Fruit fly (Drosophila melanogaster) whole organism, embryonic: ENCODE data around the gene foxo.

ENCODE experiments used
- Atf-2 ChIP-seq: fragments of 200-800 bp; sonication (Bioruptor generic); optimal IDR thresholded peaks from 2 replicates; lab custom pipeline; 2016; ENCODE audit warnings: missing biosample characterization, missing genetic modification characterization
- B-H2 ChIP-seq: fragments of 200-800 bp; sonication (Bioruptor generic); optimal IDR thresholded peaks from 2 replicates; lab custom pipeline; 2018; ENCODE audit warnings: missing biosample characterization, mild to moderate bottlenecking, missing genetic modification characterization
- CG10267 ChIP-seq: fragments of 200-800 bp; sonication (Bioruptor generic); optimal IDR thresholded peaks from 2 replicates; lab custom pipeline; 2018; ENCODE audit warnings: missing biosample characterization, mild to moderate bottlenecking, missing genetic modification characterization, moderate library complexity
- CG12071 ChIP-seq: fragments of 200-800 bp; sonication (Bioruptor generic); optimal IDR thresholded peaks from 3 replicates; lab custom pipeline; 2018; ENCODE audit warnings: missing biosample characterization, mild to moderate bottlenecking, missing genetic modification characterization
- CG12769 ChIP-seq: fragments of 200-800 bp; sonication (Bioruptor generic); optimal IDR thresholded peaks from 2 replicates; lab custom pipeline; 2019; ENCODE audit warnings: missing biosample characterization, mild to moderate bottlenecking, missing genetic modification characterization, moderate library complexity
- CG14441 ChIP-seq: fragments of 200-800 bp; sonication (Bioruptor generic); IDR thresholded peaks from 2 replicates; pipeline ENCODE4 v1.3.6; 2022; ENCODE audit warnings: missing biosample characterization, missing genetic modification characterization
- CG14965 ChIP-seq: fragments of 200-800 bp; sonication (Bioruptor generic); optimal IDR thresholded peaks from 2 replicates; lab custom pipeline; 2016; ENCODE audit warnings: missing biosample characterization, missing genetic modification characterization, borderline replicate concordance
- CG1603 ChIP-seq: fragments of 200-800 bp; sonication (Bioruptor generic); optimal IDR thresholded peaks from 2 replicates; lab custom pipeline; 2019; ENCODE audit warnings: missing biosample characterization, mild to moderate bottlenecking, missing genetic modification characterization, moderate library complexity
- CG33213 ChIP-seq: fragments of 200-800 bp; sonication (Bioruptor generic); optimal IDR thresholded peaks from 3 replicates; lab custom pipeline; 2016; ENCODE audit warnings: missing biosample characterization, missing genetic modification characterization
- CG3726 ChIP-seq: fragments of 200-800 bp; sonication (Bioruptor generic); IDR thresholded peaks from 3 replicates; pipeline ENCODE4, ENCODE4 v1.3.6; 2022; ENCODE audit warnings: missing biosample characterization, missing genetic modification characterization
- CG43689 ChIP-seq: fragments of 200-800 bp; sonication (Bioruptor generic); IDR thresholded peaks from 2 replicates; pipeline ENCODE4 v1.3.6; 2022; ENCODE audit warnings: missing biosample characterization, missing genetic modification characterization
- CG4707 ChIP-seq: fragments of 200-800 bp; sonication (Bioruptor generic); optimal IDR thresholded peaks from 2 replicates; lab custom pipeline; 2018; ENCODE audit warnings: missing biosample characterization, mild to moderate bottlenecking, missing genetic modification characterization, moderate library complexity
- CG5180 ChIP-seq: fragments of 200-800 bp; sonication (Bioruptor generic); optimal IDR thresholded peaks from 3 replicates; lab custom pipeline; 2017; ENCODE audit warnings: missing biosample characterization, missing genetic modification characterization, mild to moderate bottlenecking, moderate library complexity, missing genetic modification reagents
- CG6175 ChIP-seq: fragments of 200-800 bp; sonication (Bioruptor generic); IDR thresholded peaks from 3 replicates; pipeline ENCODE4 v1.3.6; 2022; ENCODE audit warnings: missing biosample characterization, missing genetic modification characterization
- CG6854 ChIP-seq: fragments of 200-800 bp; sonication (Bioruptor generic); optimal IDR thresholded peaks from 3 replicates; lab custom pipeline; 2017; ENCODE audit warnings: missing biosample characterization, mild to moderate bottlenecking, missing genetic modification characterization
- CG7357 ChIP-seq: fragments of 200-800 bp; sonication (Bioruptor generic); IDR thresholded peaks from 3 replicates; pipeline ENCODE4 v1.3.6; 2022; ENCODE audit warnings: missing biosample characterization, missing genetic modification characterization
- CG7786 ChIP-seq: fragments of 200-800 bp; sonication (Bioruptor generic); optimal IDR thresholded peaks from 2 replicates; lab custom pipeline; 2016; ENCODE audit warnings: missing biosample characterization, missing genetic modification characterization
- CG8281 ChIP-seq: fragments of 200-800 bp; sonication (Bioruptor generic); optimal IDR thresholded peaks from 2 replicates; lab custom pipeline; 2018; ENCODE audit warnings: missing biosample characterization, mild to moderate bottlenecking, missing genetic modification characterization, moderate library complexity
- CG8478 ChIP-seq: fragments of >200 bp; optimal IDR thresholded peaks from 2 replicates; lab custom pipeline; 2018
- CTCF ChIP-seq: fragments of 200-800 bp; sonication (Bioruptor generic); optimal IDR thresholded peaks from 2 replicates; lab custom pipeline; 2017; ENCODE audit warnings: missing biosample characterization, mild to moderate bottlenecking, missing genetic modification characterization, moderate library complexity
- Doc2 ChIP-seq: fragments of 200-800 bp; sonication (Bioruptor generic); IDR thresholded peaks from 2 replicates; pipeline ENCODE4 v1.3.6; 2022; ENCODE audit warnings: missing biosample characterization, missing genetic modification characterization
- Ets97D ChIP-seq: fragments of 200-800 bp; sonication (Bioruptor generic); optimal IDR thresholded peaks from 3 replicates; lab custom pipeline; 2016; ENCODE audit warnings: missing biosample characterization, missing genetic modification characterization
- H2.0 ChIP-seq: fragments of 200-800 bp; sonication (Bioruptor generic); IDR thresholded peaks from 2 replicates; pipeline ENCODE4 v1.3.6; 2022; ENCODE audit warnings: missing biosample characterization, missing genetic modification characterization
- Hey ChIP-seq: fragments of 200-800 bp; sonication (Bioruptor generic); optimal IDR thresholded peaks from 3 replicates; lab custom pipeline; 2018; ENCODE audit warnings: missing biosample characterization, mild to moderate bottlenecking, missing genetic modification characterization
- Hmr ChIP-seq: fragments of 200-800 bp; sonication (Bioruptor generic); optimal IDR thresholded peaks from 3 replicates; lab custom pipeline; 2017; ENCODE audit warnings: mild to moderate bottlenecking, missing biosample characterization, missing genetic modification reagents, missing genetic modification characterization
- Mrtf ChIP-seq: fragments of 200-800 bp; sonication (Bioruptor generic); IDR thresholded peaks from 3 replicates; pipeline ENCODE4 v1.3.6; 2022; ENCODE audit warnings: missing biosample characterization, missing genetic modification characterization
- Nf-YB ChIP-seq: fragments of 200-800 bp; sonication (Bioruptor generic); optimal IDR thresholded peaks from 3 replicates; lab custom pipeline; 2019; ENCODE audit warnings: missing biosample characterization, mild to moderate bottlenecking, missing genetic modification characterization, moderate library complexity
- NfI ChIP-seq: fragments of 200-800 bp; sonication (Bioruptor generic); optimal IDR thresholded peaks from 3 replicates; lab custom pipeline; 2018; ENCODE audit warnings: missing biosample characterization, mild to moderate bottlenecking, missing genetic modification characterization, moderate library complexity
- Oli ChIP-seq: fragments of 200-800 bp; sonication (Bioruptor generic); optimal IDR thresholded peaks from 2 replicates; lab custom pipeline; 2018; ENCODE audit warnings: missing biosample characterization, mild to moderate bottlenecking, missing genetic modification characterization, moderate library complexity
- Opbp ChIP-seq: fragments of 200-800 bp; sonication (Bioruptor generic); IDR thresholded peaks from 3 replicates; pipeline ENCODE4 v1.3.6; 2022; ENCODE audit warnings: missing biosample characterization, missing genetic modification characterization; ENCODE audit not compliant: partially characterized antibody
- Ptx1 ChIP-seq: fragments of 200-800 bp; sonication (Bioruptor generic); IDR thresholded peaks from 2 replicates; pipeline ENCODE4 v1.3.6; 2022; ENCODE audit warnings: missing biosample characterization, missing genetic modification characterization
- Taf1 ChIP-seq: fragments of 200-800 bp; sonication (Bioruptor generic); IDR thresholded peaks from 2 replicates; pipeline ENCODE4 v1.3.6; 2022; ENCODE audit warnings: missing biosample characterization, missing genetic modification characterization
- ac ChIP-seq: fragments of 200-800 bp; sonication (Bioruptor generic); optimal IDR thresholded peaks from 3 replicates; lab custom pipeline; 2017; ENCODE audit warnings: missing biosample characterization, mild to moderate bottlenecking, missing genetic modification characterization
- bab2 ChIP-seq: fragments of 200-800 bp; sonication (Bioruptor generic); optimal IDR thresholded peaks from 2 replicates; lab custom pipeline; 2016; ENCODE audit warnings: missing biosample characterization, missing genetic modification characterization
- bcd ChIP-seq: fragments of 200-800 bp; sonication (Bioruptor generic); optimal IDR thresholded peaks from 2 replicates; lab custom pipeline; 2017; ENCODE audit warnings: missing biosample characterization, mild to moderate bottlenecking, missing genetic modification characterization
- caup ChIP-seq: fragments of 200-800 bp; sonication (Bioruptor generic); optimal IDR thresholded peaks from 3 replicates; lab custom pipeline; 2017; ENCODE audit warnings: missing biosample characterization, mild to moderate bottlenecking, missing genetic modification characterization, moderate library complexity; ENCODE audit not compliant: severe bottlenecking
- chinmo ChIP-seq: fragments of 200-800 bp; sonication (Bioruptor generic); IDR thresholded peaks from 4 replicates; pipeline ENCODE4 v1.3.6; 2022; ENCODE audit warnings: missing biosample characterization, missing genetic modification characterization; ENCODE audit not compliant: partially characterized antibody
- cwo ChIP-seq: fragments of 200-800 bp; sonication (Bioruptor generic); optimal IDR thresholded peaks from 3 replicates; lab custom pipeline; 2017; ENCODE audit warnings: missing biosample characterization, missing genetic modification characterization, mild to moderate bottlenecking, moderate library complexity, missing genetic modification reagents
- dmrt11E ChIP-seq: fragments of 200-800 bp; sonication (Bioruptor generic); optimal IDR thresholded peaks from 3 replicates; lab custom pipeline; 2018; ENCODE audit warnings: missing biosample characterization, mild to moderate bottlenecking, missing genetic modification characterization, moderate library complexity
- hb ChIP-seq: fragments of 200-800 bp; sonication (Bioruptor generic); IDR thresholded peaks from 3 replicates; pipeline ENCODE4 v1.3.6; 2022; ENCODE audit warnings: missing biosample characterization, missing genetic modification characterization; ENCODE audit not compliant: partially characterized antibody
- hth ChIP-seq: fragments of >200 bp; optimal IDR thresholded peaks from 2 replicates; lab custom pipeline; 2017; ENCODE audit warnings: inconsistent platforms
- kni ChIP-seq: fragments of 200-800 bp; sonication (Bioruptor generic); optimal IDR thresholded peaks from 3 replicates; lab custom pipeline; 2017; ENCODE audit warnings: mild to moderate bottlenecking, missing biosample characterization, missing genetic modification reagents, missing genetic modification characterization
- lbe ChIP-seq: fragments of 200-800 bp; sonication (Bioruptor generic); optimal IDR thresholded peaks from 2 replicates; lab custom pipeline; 2016; ENCODE audit warnings: missing biosample characterization, mild to moderate bottlenecking, missing genetic modification characterization
- mld ChIP-seq: fragments of 200-800 bp; sonication (Bioruptor generic); IDR thresholded peaks from 3 replicates; pipeline ENCODE4 v1.3.6; 2022; ENCODE audit warnings: missing biosample characterization, missing genetic modification characterization; ENCODE audit not compliant: partially characterized antibody
- nau ChIP-seq: fragments of 200-800 bp; sonication (Bioruptor generic); optimal IDR thresholded peaks from 3 replicates; lab custom pipeline; 2017; ENCODE audit warnings: missing biosample characterization, mild to moderate bottlenecking, missing genetic modification characterization, missing genetic modification reagents
- oc ChIP-seq: fragments of 200-800 bp; sonication (Bioruptor generic); optimal IDR thresholded peaks from 2 replicates; lab custom pipeline; 2018; ENCODE audit warnings: missing biosample characterization, mild to moderate bottlenecking, missing genetic modification characterization, moderate library complexity
- sc ChIP-seq, 3 experiments: fragments of >200 bp in 2 of 3; fragments of 200-800 bp in 1 of 3; sonication (Bioruptor generic) in 1 of 3; optimal IDR thresholded peaks; 2 replicates in 2 of 3; 3 replicates in 1 of 3; lab custom pipeline; 2017; ENCODE audit warnings: mild to moderate bottlenecking in 1 of 3, missing biosample characterization in 1 of 3, missing genetic modification characterization in 1 of 3, missing genetic modification reagents in 1 of 3
- tap ChIP-seq: fragments of 200-800 bp; optimal IDR thresholded peaks from 3 replicates; lab custom pipeline; 2019; ENCODE audit warnings: missing biosample characterization, mild to moderate bottlenecking, missing genetic modification characterization, moderate library complexity
- tin ChIP-seq: fragments of 200-800 bp; sonication (Bioruptor generic); optimal IDR thresholded peaks from 3 replicates; lab custom pipeline; 2016; ENCODE audit warnings: missing biosample characterization, missing genetic modification characterization
- zfh2 ChIP-seq: fragments of 200-800 bp; sonication (Bioruptor generic); optimal IDR thresholded peaks from 2 replicates; lab custom pipeline; 2016; ENCODE audit warnings: missing biosample characterization, missing genetic modification characterization

Gene foxo

dm6 chr3R:14057132-14057855, 549 bp downstream of the foxo start (continued):
- TF ChIP-seq hb (GFP tag; lab: Robert Waterston, UW): no peak
- no peak for TF ChIP-seq CG6854 (GFP tag; lab: Kevin White, UChicago)
- TF ChIP-seq CG14965: no peak
- TF ChIP-seq CG43689: no peak
- no peak for TF ChIP-seq CG4707 (GFP tag; lab: Kevin White, UChicago)
- no peak for TF ChIP-seq ac (GFP tag; lab: Kevin White, UChicago)
- TF ChIP-seq Atf-2 (GFP tag; lab: Kevin White, UChicago): no peak
- no peak for TF ChIP-seq oc (tag; lab: Kevin White, UChicago)
- TF ChIP-seq hth: no peak
- no peak for TF ChIP-seq Ets97D
- no peak for TF ChIP-seq Doc2
- no peak for TF ChIP-seq Hey (tag; lab: Kevin White, UChicago)
- no peak for TF ChIP-seq CG12071 (GFP tag; lab: Kevin White, UChicago)
- TF ChIP-seq B-H2 (GFP tag; lab: Kevin White, UChicago): no peak
- TF ChIP-seq Oli: no peak
- no peak for TF ChIP-seq CG6175
- no peak for TF ChIP-seq Opbp (GFP tag; lab: Robert Waterston, UW)
- no peak for TF ChIP-seq CG8281 (tag; lab: Kevin White, UChicago)
- no peak for TF ChIP-seq CG10267 (tag; lab: Kevin White, UChicago)
- peak; percentile 16 for TF ChIP-seq CG12769 (tag; lab: Kevin White, UChicago)
- no peak for TF ChIP-seq bab2 (GFP tag; lab: Kevin White, UChicago)
- TF ChIP-seq Hmr (GFP tag; lab: Kevin White, UChicago): no peak
- no peak for TF ChIP-seq CG1603 (tag; lab: Kevin White, UChicago)
- no peak for TF ChIP-seq dmrt11E (tag; lab: Kevin White, UChicago)
- TF ChIP-seq CG14441 (GFP tag; lab: Robert Waterston, UW): no peak
- TF ChIP-seq kni: no peak
- no peak for TF ChIP-seq nau
- TF ChIP-seq Ptx1: no peak
- no peak for TF ChIP-seq Mrtf (GFP tag; lab: Robert Waterston, UW)
- no peak for TF ChIP-seq CG33213 (GFP tag; lab: Kevin White, UChicago)
- TF ChIP-seq tin (GFP tag; lab: Kevin White, UChicago): no peak
- TF ChIP-seq CG8478 (lab: Kevin White, UChicago): no peak
- TF ChIP-seq CG5180: no peak
- TF ChIP-seq Nf-YB (GFP tag; lab: Kevin White, UChicago): no peak
- no peak for TF ChIP-seq CG7786 (GFP tag; lab: Kevin White, UChicago)
- no peak for TF ChIP-seq H2.0 (GFP tag; lab: Robert Waterston, UW)
- TF ChIP-seq CG3726 (GFP tag; lab: Robert Waterston, UW): no peak
- TF ChIP-seq Taf1 (GFP tag; lab: Robert Waterston, UW): no peak
- peak; percentile 73; the same call in 1 of the 4 replicates for TF ChIP-seq chinmo
- peak; percentile 33 for TF ChIP-seq lbe (GFP tag; lab: Kevin White, UChicago)
- no peak for TF ChIP-seq tap (tag; lab: Kevin White, UChicago)
- TF ChIP-seq mld: no peak
- no peak for TF ChIP-seq CG7357 (GFP tag; lab: Robert Waterston, UW)
- no peak for TF ChIP-seq zfh2 (GFP tag; lab: Kevin White, UChicago)
- TF ChIP-seq bcd (GFP tag; lab: Kevin White, UChicago): no peak
- TF ChIP-seq CTCF (GFP tag; lab: Kevin White, UChicago): peak; percentile 1
- no peak for TF ChIP-seq sc (optimal IDR thresholded peaks at IDR 0.05; lab: Kevin White, UChicago)
- no peak for TF ChIP-seq sc (GFP tag; optimal IDR thresholded peaks at IDR 0.05; lab: Kevin White, UChicago)
- no peak for TF ChIP-seq caup (GFP tag; lab: Kevin White, UChicago)
- TF ChIP-seq cwo (GFP tag; lab: Kevin White, UChicago): no peak
- TF ChIP-seq NfI (GFP tag; lab: Kevin White, UChicago): no peak
